Worm (Caenorhabditis elegans) whole organism, late embryonic: ENCODE data around the gene egl-21.

Experiments used
- C08G9.2 ChIP-seq: sonication (generic microtip); optimal IDR thresholded peaks from 2 replicates; lab custom pipeline; 2016; ENCODE audit warnings: mild to moderate bottlenecking, missing genetic modification characterization, moderate library complexity, missing compliant biosample characterization
- ama-1 ChIP-seq: fragments of 150-350 bp; optimal IDR thresholded peaks from 2 replicates; lab custom pipeline; 2014
- ceh-22 ChIP-seq: sonication (generic microtip); optimal IDR thresholded peaks from 2 replicates; lab custom pipeline; 2017; ENCODE audit warnings: missing biosample characterization, missing genetic modification characterization
- ceh-48 ChIP-seq: sonication (generic microtip); optimal IDR thresholded peaks from 2 replicates; lab custom pipeline; 2016; ENCODE audit warnings: missing genetic modification characterization, inconsistent platforms, missing compliant biosample characterization
- elt-2 ChIP-seq: sonication (generic microtip); optimal IDR thresholded peaks from 2 replicates; lab custom pipeline; 2016; ENCODE audit warnings: missing genetic modification reagents, missing genetic modification characterization, missing compliant biosample characterization
- fax-1 ChIP-seq: sonication (generic microtip); optimal IDR thresholded peaks from 2 replicates; lab custom pipeline; 2016; ENCODE audit warnings: missing genotype, missing genetic modification characterization, missing compliant biosample characterization
- hlh-30 ChIP-seq: sonication (generic microtip); optimal IDR thresholded peaks from 2 replicates; lab custom pipeline; 2017; ENCODE audit warnings: antibody characterized with exemption, missing genetic modification characterization, missing compliant biosample characterization; ENCODE audit not compliant: insufficient read depth
- hlh-8 ChIP-seq: sonication (generic microtip); optimal IDR thresholded peaks from 2 replicates; lab custom pipeline; 2016; ENCODE audit warnings: missing genotype, missing genetic modification characterization, missing compliant biosample characterization
- lim-6 ChIP-seq: sonication (generic microtip); optimal IDR thresholded peaks from 2 replicates; lab custom pipeline; 2016; ENCODE audit warnings: missing genetic modification characterization, missing compliant biosample characterization
- sdc-2 ChIP-seq: sonication (generic microtip); optimal IDR thresholded peaks from 2 replicates; lab custom pipeline; 2016; ENCODE audit warnings: missing genotype, missing genetic modification characterization, missing compliant biosample characterization
- unc-3 ChIP-seq, 2 experiments: fragments of 200-800 bp in 1 of 2; sonication (Bioruptor generic) in 1 of 2; sonication (generic microtip) in 1 of 2; conservative IDR thresholded peaks in 1 of 2; optimal IDR thresholded peaks in 1 of 2; 2 replicates each; pipeline versions ENCODE4 v1.3.6 to Lab custom; 2016 to 2022; ENCODE audit warnings: missing compliant biosample characterization in 2 of 2, missing genetic modification characterization in 2 of 2, missing genetic modification reagents in 1 of 2
- unc-55 ChIP-seq: sonication (generic microtip); optimal IDR thresholded peaks from 2 replicates; lab custom pipeline; 2017; ENCODE audit warnings: missing biosample characterization, missing genetic modification reagents, missing genetic modification characterization
- unc-86 ChIP-seq: sonication (generic microtip); optimal IDR thresholded peaks from 2 replicates; lab custom pipeline; 2016; ENCODE audit warnings: missing genetic modification characterization, missing compliant biosample characterization

ce11 chrIV:10512752-10513151, 31.1 kb upstream of the egl-21 start:
- TF ChIP-seq hlh-30 (tag; lab: Kevin White, UChicago) (peak; percentile 32), lim-6 (tag; lab: Kevin White, UChicago) (no peak), ceh-48 (tag; lab: Kevin White, UChicago) (no peak), unc-86 (tag; lab: Kevin White, UChicago) (no peak), C08G9.2 (tag; lab: Kevin White, UChicago) (no peak), unc-55 (GFP tag; lab: Kevin White, UChicago) (peak; percentile 52), hlh-8 (peak; percentile 73), sdc-2 (no peak), unc-3 (GFP tag; conservative IDR thresholded peaks at IDR 0.05; lab: Robert Waterston, UW) (no peak), unc-3 (tag; optimal IDR thresholded peaks at IDR 0.05; lab: Kevin White, UChicago) (no peak), ama-1 (no peak), ceh-22 (tag; lab: Kevin White, UChicago) (no peak), fax-1 (no peak), elt-2 (tag; lab: Kevin White, UChicago) (no peak)
